Fruit fly (Drosophila melanogaster): ENCODE measurements around the gene SNF4Agamma.
A peak's percentile ranks its signal among the peaks of the same experiment; 100 is the strongest.

The SNF4Agamma gene

DNA sequence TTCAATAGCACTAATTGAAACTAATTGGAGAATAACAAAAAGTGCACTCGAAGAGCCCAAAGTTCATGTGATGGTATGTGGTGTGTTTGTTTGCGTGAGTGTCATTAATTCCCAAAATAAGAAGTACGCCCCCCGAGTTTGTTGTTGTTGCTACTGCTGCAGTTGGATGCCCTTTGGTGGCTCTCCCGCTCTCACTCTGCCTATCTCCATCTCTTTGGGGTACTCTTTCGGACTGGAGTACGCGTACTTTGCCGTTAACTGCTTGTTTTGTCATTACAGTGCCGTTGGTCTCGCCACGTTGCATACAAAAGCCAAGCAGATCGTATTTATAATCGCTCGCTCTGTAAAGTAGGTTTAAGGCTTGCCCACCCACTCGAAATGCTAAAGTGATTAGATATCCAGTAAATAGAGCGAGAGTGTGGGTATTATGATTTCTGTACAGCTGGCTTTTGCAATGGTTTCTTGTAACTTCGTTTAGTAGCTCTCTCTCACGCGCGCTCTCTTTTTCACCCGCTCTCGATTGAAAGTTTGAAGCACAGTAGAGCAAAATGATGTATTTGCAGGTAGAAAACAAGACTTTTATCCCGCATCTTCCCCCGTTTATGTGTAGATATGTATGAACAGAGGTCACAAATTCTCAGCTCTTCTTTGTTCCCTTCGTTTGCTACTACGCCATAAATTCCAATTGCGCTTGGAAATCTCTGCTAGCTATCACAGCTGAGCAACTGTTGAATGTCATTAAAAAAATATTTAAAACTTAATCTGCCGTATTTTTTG lies 28.4 kb upstream of the SNF4Agamma start (continued):
- TF ChIP-seq sc (optimal IDR thresholded peaks at IDR 0.05) (no peak), sc (GFP tag; optimal IDR thresholded peaks at IDR 0.05) (peak; percentile 21), run (tag; optimal IDR thresholded peaks at IDR 0.05) (peak; percentile 39), Spps (tag; optimal IDR thresholded peaks at IDR 0.05) (no peak), fd96Cb (tag; optimal IDR thresholded peaks at IDR 0.05) (peak; percentile 28), MESR4 (GFP tag; optimal IDR thresholded peaks at IDR 0.05) (no peak), maf-S (GFP tag; optimal IDR thresholded peaks at IDR 0.05) (no peak), dati (GFP tag; IDR thresholded peaks at IDR 0.05) (no peak), CG14860 (GFP tag; IDR thresholded peaks at IDR 0.05; ENCODE audit: partially characterized antibody) (no peak), dimm (GFP tag; IDR thresholded peaks at IDR 0.05) (no peak), CG34224 (GFP tag; IDR thresholded peaks at IDR 0.05; ENCODE audit: partially characterized antibody) (no peak), sim (GFP tag; IDR thresholded peaks at IDR 0.05) (no peak), CG15073 (GFP tag; optimal IDR thresholded peaks at IDR 0.05) (no peak), ase (GFP tag; IDR thresholded peaks at IDR 0.05) (no peak), CG12155 (GFP tag; optimal IDR thresholded peaks at IDR 0.05) (peak; percentile 31), abd-A (tag; optimal IDR thresholded peaks at IDR 0.05) (no peak), Dad (GFP tag; optimal IDR thresholded peaks at IDR 0.05) (no peak), CG11093 (GFP tag; IDR thresholded peaks at IDR 0.05) (no peak), CG17912 (GFP tag; optimal IDR thresholded peaks at IDR 0.05) (no peak), Hmx (GFP tag; optimal IDR thresholded peaks at IDR 0.05) (no peak), Dip2 (GFP tag; IDR thresholded peaks at IDR 0.05) (no peak), row (GFP tag; IDR thresholded peaks at IDR 0.05) (peak; percentile 65), Mes4 (GFP tag; optimal IDR thresholded peaks at IDR 0.05) (no peak), NC2α (GFP tag; optimal IDR thresholded peaks at IDR 0.05) (no peak), Hsf (GFP tag; optimal IDR thresholded peaks at IDR 0.05) (peak; percentile 20), HHEX (GFP tag; optimal IDR thresholded peaks at IDR 0.05) (peak; percentile 47), CG31388 (GFP tag; optimal IDR thresholded peaks at IDR 0.05) (no peak), CG12299 (tag; optimal IDR thresholded peaks at IDR 0.05) (no peak), CG2202 (tag; optimal IDR thresholded peaks at IDR 0.05) (no peak), crc (GFP tag; optimal IDR thresholded peaks at IDR 0.05) (no peak), Six4 (GFP tag; optimal IDR thresholded peaks at IDR 0.05) (no peak), Tbp (GFP tag; optimal IDR thresholded peaks at IDR 0.05) (no peak), da (GFP tag; optimal IDR thresholded peaks at IDR 0.05) (no peak), Eip74EF (GFP tag; optimal IDR thresholded peaks at IDR 0.05) (peak; percentile 31 to 41), CG3847 (GFP tag; IDR thresholded peaks at IDR 0.05) (no peak; the same call in 1 of the 2 replicates), Oaz (GFP tag; IDR thresholded peaks at IDR 0.05) (no peak), pita (GFP tag; optimal IDR thresholded peaks at IDR 0.05) (no peak), danr (GFP tag; IDR thresholded peaks at IDR 0.05) (no peak), CG14965 (GFP tag; optimal IDR thresholded peaks at IDR 0.05; ENCODE audit: borderline replicate concordance) (no peak), CG10979 (tag; optimal IDR thresholded peaks at IDR 0.05) (no peak), tgo (GFP tag; IDR thresholded peaks at IDR 0.05) (peak; percentile 24; the same call in 1 of the 3 replicates), Sox100B (GFP tag; optimal IDR thresholded peaks at IDR 0.05) (peak; percentile 25), twi (tag; optimal IDR thresholded peaks at IDR 0.05) (no peak), Myb (GFP tag; optimal IDR thresholded peaks at IDR 0.05) (no peak), CG30431 (GFP tag; optimal IDR thresholded peaks at IDR 0.05) (no peak), Mrtf (GFP tag; IDR thresholded peaks at IDR 0.05) (no peak), CG4707 (GFP tag; optimal IDR thresholded peaks at IDR 0.05) (peak; percentile 91), CG1529 (GFP tag; optimal IDR thresholded peaks at IDR 0.05) (peak; percentile 32), ci (GFP tag; IDR thresholded peaks at IDR 0.05) (no peak), CG2712 (tag; optimal IDR thresholded peaks at IDR 0.05) (peak; percentile 24), Optix (GFP tag; IDR thresholded peaks at IDR 0.05) (0 out of 3 replicates have a peak, but pooled peaks have one; percentile 38)
